Fruit fly (Drosophila melanogaster): ENCODE measurements around the gene CG46394.

Gene CG46394

dm6 chr3L:11631092-11631491 lies 30.9 kb downstream of the CG46394 start, which contains the start of gene CG32091:
CG32091 (plus strand) TSS chr3L:11631392.
- TF ChIP-seq Hand (GFP tag; optimal IDR thresholded peaks at IDR 0.05), result no peak
- no peak for TF ChIP-seq CG10462 (GFP tag; optimal IDR thresholded peaks at IDR 0.05)
- TF ChIP-seq CG6689 (GFP tag; IDR thresholded peaks at IDR 0.05), result no peak
- TF ChIP-seq rib (GFP tag; IDR thresholded peaks at IDR 0.05), result 0 out of 2 replicates have a peak, but pooled peaks have one; percentile 20
- no peak for TF ChIP-seq CG1602 (GFP tag; optimal IDR thresholded peaks at IDR 0.05)
- no peak for TF ChIP-seq croc (GFP tag; conservative IDR thresholded peaks at IDR 0.05)
- 0 out of 2 replicates have a peak, but pooled peaks have one; percentile 11 for TF ChIP-seq CG16779 (GFP tag; IDR thresholded peaks at IDR 0.05)

- TF ChIP-seq CG14667 (GFP tag; IDR thresholded peaks at IDR 0.05) (no peak), Atf-2 (GFP tag; optimal IDR thresholded peaks at IDR 0.05) (no peak), CG12942 (GFP tag; optimal IDR thresholded peaks at IDR 0.05) (no peak), bsh (GFP tag; optimal IDR thresholded peaks at IDR 0.05) (peak in 1 of 2 experiments; percentile 83), nom (GFP tag; optimal IDR thresholded peaks at IDR 0.05) (peak; percentile 81), CG8478 (optimal IDR thresholded peaks at IDR 0.05) (no peak), slbo (GFP tag; IDR thresholded peaks at IDR 0.05) (no peak), CG9876 (GFP tag; optimal IDR thresholded peaks at IDR 0.05) (no peak), slp2 (GFP tag; optimal IDR thresholded peaks at IDR 0.05) (no peak), sisA (GFP tag; IDR thresholded peaks at IDR 0.05) (no peak), salm (tag; optimal IDR thresholded peaks at IDR 0.05) (no peak), Hr51 (GFP tag; optimal IDR thresholded peaks at IDR 0.05) (no peak), ken (GFP tag; IDR thresholded peaks at IDR 0.05) (no peak), CG17385 (GFP tag; optimal IDR thresholded peaks at IDR 0.05) (no peak), Drgx (GFP tag; IDR thresholded peaks at IDR 0.05) (peak; percentile 64), Abd-B (GFP tag; optimal IDR thresholded peaks at IDR 0.05) (no peak), BEAF-32 (GFP tag; optimal IDR thresholded peaks at IDR 0.05) (no peak), Aef1 (GFP tag; IDR thresholded peaks at IDR 0.05) (no peak), CG10654 (GFP tag; optimal IDR thresholded peaks at IDR 0.05) (no peak), B-H1 (GFP tag; IDR thresholded peaks at IDR 0.05) (no peak), CG31365 (tag; optimal IDR thresholded peaks at IDR 0.05) (no peak), CG13624 (GFP tag; optimal IDR thresholded peaks at IDR 0.05) (no peak), Ets97D (GFP tag; optimal IDR thresholded peaks at IDR 0.05) (no peak), chn (GFP tag; optimal IDR thresholded peaks at IDR 0.05) (no peak), Stat92E (GFP tag; optimal IDR thresholded peaks at IDR 0.05) (no peak), Taf1 (GFP tag; IDR thresholded peaks at IDR 0.05) (no peak), CG12155 (GFP tag; optimal IDR thresholded peaks at IDR 0.05) (no peak)
Measured at dm6 chr3L:11634551-11634950, 34.4 kb downstream of the CG46394 start.

DNA sequence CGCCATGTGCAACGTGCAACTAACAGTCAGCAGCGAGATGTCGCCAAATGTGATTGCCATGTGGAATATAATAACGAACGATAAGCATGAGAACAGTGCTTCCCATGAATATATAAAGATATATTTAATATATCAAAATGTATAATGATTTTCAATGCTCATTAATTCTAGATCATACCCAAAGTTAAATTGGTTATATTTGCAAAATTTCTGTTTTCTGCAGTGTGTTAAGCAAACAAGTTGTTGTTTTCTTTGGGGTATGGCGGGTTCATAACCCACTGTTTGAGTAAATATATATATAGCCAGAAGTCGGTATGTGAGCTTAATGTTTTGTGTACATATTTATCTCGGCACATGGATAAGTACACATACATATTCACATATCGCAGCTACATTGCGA lies 36.7 kb downstream of the CG46394 start:
- TF ChIP-seq CG12071 (GFP tag; optimal IDR thresholded peaks at IDR 0.05) (peak; percentile 17), CG6813 (GFP tag; optimal IDR thresholded peaks at IDR 0.05) (peak; percentile 10), tap (tag; optimal IDR thresholded peaks at IDR 0.05) (peak; percentile 38), pan (optimal IDR thresholded peaks at IDR 0.05) (no peak), pan (GFP tag; optimal IDR thresholded peaks at IDR 0.05 in 1 of 2, IDR thresholded peaks at IDR 0.05 in 1 of 2) (peak in 1 of 2 experiments; percentile 25), NK7.1 (GFP tag; optimal IDR thresholded peaks at IDR 0.05) (no peak), ci (GFP tag; IDR thresholded peaks at IDR 0.05) (0 out of 3 replicates have a peak, but pooled peaks have one; percentile 38), kni (GFP tag; optimal IDR thresholded peaks at IDR 0.05) (no peak), CG17359 (tag; optimal IDR thresholded peaks at IDR 0.05) (peak; percentile 50), abd-A (tag; optimal IDR thresholded peaks at IDR 0.05) (no peak), fd64A (GFP tag; optimal IDR thresholded peaks at IDR 0.05) (peak; percentile 22), al (GFP tag; IDR thresholded peaks at IDR 0.05) (no peak), Asciz (GFP tag; optimal IDR thresholded peaks at IDR 0.05) (peak; percentile 34), Fer3 (tag; optimal IDR thresholded peaks at IDR 0.05) (peak; percentile 11), Drgx (GFP tag; IDR thresholded peaks at IDR 0.05) (peak; percentile 72), CG2202 (tag; optimal IDR thresholded peaks at IDR 0.05) (no peak), Med (GFP tag) (peak; percentile 63), Awh (GFP tag; IDR thresholded peaks at IDR 0.05) (0 out of 2 replicates have a peak, but pooled peaks have one; percentile 20)

Measured in whole organism, embryonic.